Fruit fly (Drosophila melanogaster) whole organism, embryonic: Measurements from ENCODE around the gene CG17127.
A peak's percentile ranks its signal among the peaks of the same experiment; 100 is the strongest.

Experiments
- ATbp ChIP-seq: fragments of 200-800 bp; sonication (Bioruptor generic); optimal IDR thresholded peaks from 2 replicates; lab custom pipeline; 2017; ENCODE audit warnings: missing biosample characterization, mild to moderate bottlenecking, missing genetic modification characterization, missing genetic modification reagents
- Aef1 ChIP-seq: fragments of 200-800 bp; sonication (Bioruptor generic); IDR thresholded peaks from 3 replicates; pipeline ENCODE4 v1.3.6; 2022; ENCODE audit warnings: missing biosample characterization, missing genetic modification characterization
- Bdp1 ChIP-seq: fragments of 200-800 bp; sonication (Bioruptor generic); optimal IDR thresholded peaks from 3 replicates; lab custom pipeline; 2016; ENCODE audit warnings: missing biosample characterization, missing genetic modification characterization
- CG12769 ChIP-seq: fragments of 200-800 bp; sonication (Bioruptor generic); optimal IDR thresholded peaks from 2 replicates; lab custom pipeline; 2019; ENCODE audit warnings: missing biosample characterization, mild to moderate bottlenecking, missing genetic modification characterization, moderate library complexity
- CG13296 ChIP-seq: fragments of 200-800 bp; sonication (Bioruptor generic); optimal IDR thresholded peaks from 3 replicates; lab custom pipeline; 2018; ENCODE audit warnings: missing biosample characterization, mild to moderate bottlenecking, missing genetic modification characterization
- CG15269 ChIP-seq: fragments of 200-800 bp; sonication (Bioruptor generic); optimal IDR thresholded peaks from 2 replicates; lab custom pipeline; 2018; ENCODE audit warnings: missing biosample characterization, mild to moderate bottlenecking, missing genetic modification characterization, moderate library complexity
- CG1603 ChIP-seq: fragments of 200-800 bp; sonication (Bioruptor generic); optimal IDR thresholded peaks from 2 replicates; lab custom pipeline; 2019; ENCODE audit warnings: missing biosample characterization, mild to moderate bottlenecking, missing genetic modification characterization, moderate library complexity
- CG17568 ChIP-seq: fragments of 200-800 bp; sonication (Bioruptor generic); optimal IDR thresholded peaks from 2 replicates; lab custom pipeline; 2018; ENCODE audit warnings: missing biosample characterization, mild to moderate bottlenecking, missing genetic modification characterization, moderate library complexity
- CG1792 ChIP-seq: fragments of 200-800 bp; sonication (Bioruptor generic); optimal IDR thresholded peaks from 2 replicates; lab custom pipeline; 2016; ENCODE audit warnings: missing biosample characterization, missing genetic modification characterization
- CG18599 ChIP-seq: fragments of 200-800 bp; sonication (Bioruptor generic); optimal IDR thresholded peaks from 3 replicates; lab custom pipeline; 2017; ENCODE audit warnings: missing biosample characterization, missing genetic modification characterization, mild to moderate bottlenecking, moderate library complexity, missing genetic modification reagents
- CG31365 ChIP-seq: fragments of 200-800 bp; sonication (Bioruptor generic); optimal IDR thresholded peaks from 2 replicates; lab custom pipeline; 2018; ENCODE audit warnings: missing biosample characterization, mild to moderate bottlenecking, missing genetic modification characterization
- CG32767 ChIP-seq: fragments of 200-800 bp; sonication (Bioruptor generic); IDR thresholded peaks from 2 replicates; pipeline ENCODE4 v1.3.6; 2022; ENCODE audit warnings: missing biosample characterization, missing genetic modification characterization
- CG3281 ChIP-seq: fragments of 200-800 bp; sonication (Bioruptor generic); optimal IDR thresholded peaks from 3 replicates; lab custom pipeline; 2017; ENCODE audit warnings: missing biosample characterization, mild to moderate bottlenecking, missing genetic modification characterization
- CG3407 ChIP-seq: fragments of 200-800 bp; sonication (Bioruptor generic); optimal IDR thresholded peaks from 2 replicates; lab custom pipeline; 2018; ENCODE audit warnings: missing biosample characterization, mild to moderate bottlenecking, missing genetic modification characterization
- CG34224 ChIP-seq: fragments of 200-800 bp; sonication (Bioruptor generic); IDR thresholded peaks from 3 replicates; pipeline ENCODE4 v1.3.6; 2022; ENCODE audit warnings: missing biosample characterization, missing genetic modification characterization; ENCODE audit not compliant: partially characterized antibody
- CG4328 ChIP-seq: fragments of 200-800 bp; sonication (Bioruptor generic); optimal IDR thresholded peaks from 3 replicates; lab custom pipeline; 2017; ENCODE audit warnings: missing biosample characterization, missing genetic modification reagents, missing genetic modification characterization
- CG6813 ChIP-seq: fragments of 200-800 bp; sonication (Bioruptor generic); optimal IDR thresholded peaks from 2 replicates; lab custom pipeline; 2017; ENCODE audit warnings: missing biosample characterization, missing genetic modification characterization, mild to moderate bottlenecking, moderate library complexity, missing genetic modification reagents
- CG7928 ChIP-seq: fragments of 200-800 bp; sonication (Bioruptor generic); optimal IDR thresholded peaks from 2 replicates; lab custom pipeline; 2017; ENCODE audit warnings: missing biosample characterization, mild to moderate bottlenecking, missing genetic modification characterization
- CG8290 ChIP-seq, 3 experiments: fragments of 200-800 bp; sonication (Bioruptor generic); optimal IDR thresholded peaks; 2 replicates each; lab custom pipeline; 2016 to 2019; ENCODE audit warnings: missing biosample characterization in 3 of 3, missing genetic modification characterization in 3 of 3, mild to moderate bottlenecking in 2 of 3, moderate library complexity in 1 of 3
- CG9797 ChIP-seq: fragments of 200-800 bp; sonication (Bioruptor generic); optimal IDR thresholded peaks from 3 replicates; lab custom pipeline; 2018; ENCODE audit warnings: missing biosample characterization, mild to moderate bottlenecking, missing genetic modification characterization
- CTCF ChIP-seq: fragments of 200-800 bp; sonication (Bioruptor generic); optimal IDR thresholded peaks from 2 replicates; lab custom pipeline; 2017; ENCODE audit warnings: missing biosample characterization, mild to moderate bottlenecking, missing genetic modification characterization, moderate library complexity
- CkIIα-i1 ChIP-seq: fragments of 200-800 bp; sonication (Bioruptor generic); IDR thresholded peaks from 2 replicates; pipeline ENCODE4 v1.3.6; 2022; ENCODE audit warnings: missing biosample characterization, missing genetic modification characterization
- D19B ChIP-seq: fragments of 200-800 bp; sonication (Bioruptor generic); optimal IDR thresholded peaks from 2 replicates; lab custom pipeline; 2017; ENCODE audit warnings: missing biosample characterization, mild to moderate bottlenecking, missing genetic modification characterization
- Dip3 ChIP-seq: fragments of 200-800 bp; sonication (Bioruptor generic); optimal IDR thresholded peaks from 3 replicates; lab custom pipeline; 2016; ENCODE audit warnings: missing biosample characterization, missing genetic modification characterization
- H15 ChIP-seq: fragments of 200-800 bp; sonication (Bioruptor generic); IDR thresholded peaks from 3 replicates; pipeline ENCODE4 v1.3.6; 2022; ENCODE audit warnings: missing biosample characterization, missing genetic modification characterization
- HLHmδ ChIP-seq: fragments of 200-800 bp; sonication (Bioruptor generic); optimal IDR thresholded peaks from 2 replicates; lab custom pipeline; 2018; ENCODE audit warnings: missing biosample characterization, mild to moderate bottlenecking, missing genetic modification characterization, moderate library complexity
- Max ChIP-seq: fragments of 200-800 bp; sonication (Bioruptor generic); optimal IDR thresholded peaks from 2 replicates; lab custom pipeline; 2016; ENCODE audit warnings: missing biosample characterization, mild to moderate bottlenecking, missing genetic modification characterization
- NC2α ChIP-seq: fragments of 200-800 bp; sonication (Bioruptor generic); optimal IDR thresholded peaks from 2 replicates; lab custom pipeline; 2016; ENCODE audit warnings: missing biosample characterization, missing genetic modification characterization
- Neu2 ChIP-seq: fragments of 200-800 bp; sonication (Bioruptor generic); optimal IDR thresholded peaks from 3 replicates; lab custom pipeline; 2016; ENCODE audit warnings: missing biosample characterization, missing genetic modification characterization, borderline replicate concordance
- Oaz ChIP-seq: fragments of 200-800 bp; sonication (Bioruptor generic); IDR thresholded peaks from 2 replicates; pipeline ENCODE4 v1.3.6; 2022; ENCODE audit warnings: missing biosample characterization, missing genetic modification characterization
- Rfx ChIP-seq: fragments of 200-800 bp; sonication (Bioruptor generic); IDR thresholded peaks from 2 replicates; pipeline ENCODE4 v1.3.6; 2022; ENCODE audit warnings: missing biosample characterization, missing genetic modification characterization
- Spps ChIP-seq: fragments of 200-800 bp; sonication (Bioruptor generic); optimal IDR thresholded peaks from 2 replicates; lab custom pipeline; 2018; ENCODE audit warnings: missing biosample characterization, mild to moderate bottlenecking, missing genetic modification characterization
- Sry-δ ChIP-seq: fragments of 200-800 bp; sonication (Bioruptor generic); optimal IDR thresholded peaks from 2 replicates; lab custom pipeline; 2016; ENCODE audit warnings: missing biosample characterization, missing genetic modification characterization
- Vsx1 ChIP-seq: fragments of 200-800 bp; sonication (Bioruptor generic); optimal IDR thresholded peaks from 2 replicates; lab custom pipeline; 2017; ENCODE audit warnings: missing biosample characterization, mild to moderate bottlenecking, missing genetic modification characterization, missing genetic modification reagents
- Xrp1 ChIP-seq: fragments of 200-800 bp; sonication (Bioruptor generic); IDR thresholded peaks from 2 replicates; pipeline ENCODE4 v1.3.6; 2022; ENCODE audit warnings: missing biosample characterization, missing genetic modification characterization
- ara ChIP-seq: fragments of 200-800 bp; sonication (Bioruptor generic); IDR thresholded peaks from 2 replicates; pipeline ENCODE4 v1.3.6; 2022; ENCODE audit warnings: missing biosample characterization, missing genetic modification characterization
- br ChIP-seq: fragments of >200 bp; optimal IDR thresholded peaks from 2 replicates; lab custom pipeline; 2017
- cg ChIP-seq: fragments of 200-800 bp; sonication (Bioruptor generic); optimal IDR thresholded peaks from 3 replicates; lab custom pipeline; 2019; ENCODE audit warnings: missing biosample characterization, mild to moderate bottlenecking, missing genetic modification characterization, moderate library complexity
- chn ChIP-seq: fragments of 200-800 bp; sonication (Bioruptor generic); optimal IDR thresholded peaks from 2 replicates; lab custom pipeline; 2016; ENCODE audit warnings: missing biosample characterization, missing genetic modification characterization
- fd3F ChIP-seq: fragments of 200-800 bp; sonication (Bioruptor generic); optimal IDR thresholded peaks from 2 replicates; lab custom pipeline; 2018; ENCODE audit warnings: missing biosample characterization, mild to moderate bottlenecking, missing genetic modification characterization, moderate library complexity
- ftz-f1 ChIP-seq: fragments of 200-800 bp; sonication (Bioruptor generic); optimal IDR thresholded peaks from 2 replicates; lab custom pipeline; 2016; ENCODE audit warnings: missing biosample characterization, missing genetic modification characterization
- jumu ChIP-seq: fragments of 200-800 bp; sonication (Bioruptor generic); optimal IDR thresholded peaks from 3 replicates; lab custom pipeline; 2016; ENCODE audit warnings: missing biosample characterization, missing genetic modification characterization
- lab ChIP-seq: fragments of 200-800 bp; sonication (Bioruptor generic); optimal IDR thresholded peaks from 3 replicates; lab custom pipeline; 2017; ENCODE audit warnings: missing biosample characterization, missing genetic modification characterization, mild to moderate bottlenecking, moderate library complexity, missing genetic modification reagents
- otp ChIP-seq: fragments of 200-800 bp; sonication (Bioruptor generic); IDR thresholded peaks from 3 replicates; pipeline ENCODE4, ENCODE4 v1.3.6; 2022; ENCODE audit warnings: missing biosample characterization, missing genetic modification characterization
- pan ChIP-seq, 4 experiments: fragments of >200 bp in 3 of 4; fragments of 200-800 bp in 1 of 4; sonication (Bioruptor generic) in 1 of 4; optimal IDR thresholded peaks in 3 of 4; IDR thresholded peaks in 1 of 4; 2 replicates each; pipeline versions ENCODE4 v1.3.6 to Lab custom; 2017 to 2022; ENCODE audit warnings: missing biosample characterization in 2 of 4, missing genetic modification characterization in 2 of 4, mixed read lengths in 1 of 4
- repo ChIP-seq: fragments of 200-800 bp; sonication (Bioruptor generic); optimal IDR thresholded peaks from 2 replicates; lab custom pipeline; 2016; ENCODE audit warnings: missing biosample characterization, missing genetic modification characterization
- schlank ChIP-seq: fragments of 200-800 bp; sonication (Bioruptor generic); optimal IDR thresholded peaks from 2 replicates; lab custom pipeline; 2018; ENCODE audit warnings: missing biosample characterization, mild to moderate bottlenecking, missing genetic modification characterization
- seq ChIP-seq: fragments of 200-800 bp; sonication (Bioruptor generic); IDR thresholded peaks from 2 replicates; pipeline ENCODE4 v1.3.6; 2022; ENCODE audit warnings: missing biosample characterization, missing genetic modification characterization
- slbo ChIP-seq: fragments of 200-800 bp; sonication (Bioruptor generic); IDR thresholded peaks from 2 replicates; pipeline ENCODE4 v1.3.6; 2022; ENCODE audit warnings: missing biosample characterization, missing genetic modification characterization
- so ChIP-seq: fragments of 200-800 bp; sonication (Bioruptor generic); IDR thresholded peaks from 3 replicates; pipeline ENCODE4 v1.3.6; 2022; ENCODE audit warnings: missing biosample characterization, missing genetic modification characterization

The CG17127 gene

dm6 chr2L:10754599-10754998 is 16.1 kb upstream of the CG17127 start (continued):
- TF ChIP-seq pan (optimal IDR thresholded peaks at IDR 0.05; lab: Kevin White, UChicago): no peak
- TF ChIP-seq pan (GFP tag; optimal IDR thresholded peaks at IDR 0.05 in 1 of 2, IDR thresholded peaks at IDR 0.05 in 1 of 2): peak in 1 of 2 experiments; percentile 27
- peak; percentile 27 for TF ChIP-seq CG13296 (GFP tag; lab: Kevin White, UChicago)
- TF ChIP-seq CG1792 (GFP tag; lab: Kevin White, UChicago): no peak
- no peak for TF ChIP-seq Max (GFP tag; lab: Kevin White, UChicago)
- TF ChIP-seq Bdp1 (GFP tag; lab: Kevin White, UChicago): no peak
- TF ChIP-seq slbo (GFP tag; lab: Robert Waterston, UW): peak; percentile 25; the same call in 1 of the 2 replicates
- peak; percentile 50 for TF ChIP-seq Vsx1 (GFP tag; lab: Kevin White, UChicago)
- TF ChIP-seq CG4328 (GFP tag; lab: Kevin White, UChicago): no peak
- peak; percentile 31 for TF ChIP-seq CG17568 (GFP tag; lab: Kevin White, UChicago)
- no peak for TF ChIP-seq Aef1 (GFP tag; lab: Robert Waterston, UW)
- TF ChIP-seq CG34224 (GFP tag; lab: Robert Waterston, UW): no peak
- 0 out of 3 replicates have a peak, but pooled peaks have one; percentile 11 for TF ChIP-seq so (GFP tag; lab: Robert Waterston, UW)
- TF ChIP-seq Rfx (GFP tag; lab: Robert Waterston, UW): peak; percentile 27; the same call in 1 of the 2 replicates
- TF ChIP-seq CG6813: peak; percentile 20
- no peak for TF ChIP-seq CG32767
- TF ChIP-seq Oaz (GFP tag; lab: Robert Waterston, UW): no peak
- peak; percentile 24; the same call in 1 of the 2 replicates for TF ChIP-seq seq (GFP tag; lab: Robert Waterston, UW)
- TF ChIP-seq D19B: no peak
- TF ChIP-seq fd3F (GFP tag; lab: Kevin White, UChicago): peak; percentile 11
- TF ChIP-seq CG1603 (tag; lab: Kevin White, UChicago): peak; percentile 30
- no peak for TF ChIP-seq CTCF (GFP tag; lab: Kevin White, UChicago)
- TF ChIP-seq CG8290 (GFP tag; optimal IDR thresholded peaks at IDR 0.05; lab: Kevin White, UChicago): no peak
- TF ChIP-seq CG8290 (tag; optimal IDR thresholded peaks at IDR 0.05; lab: Kevin White, UChicago): peak in 1 of 2 experiments; percentile 22
- no peak for TF ChIP-seq NC2α (GFP tag; lab: Kevin White, UChicago)
- TF ChIP-seq CG12769 (tag; lab: Kevin White, UChicago): peak; percentile 42
- TF ChIP-seq H15 (GFP tag; lab: Robert Waterston, UW): no peak
- no peak for TF ChIP-seq chn (GFP tag; lab: Kevin White, UChicago)
- no peak for TF ChIP-seq CkIIα-i1 (GFP tag; lab: Robert Waterston, UW)
- TF ChIP-seq CG3281: peak; percentile 25
- TF ChIP-seq CG9797 (GFP tag; lab: Kevin White, UChicago): no peak
- peak; percentile 1 for TF ChIP-seq CG18599 (GFP tag; lab: Kevin White, UChicago)
- peak; percentile 29 for TF ChIP-seq ATbp (GFP tag; lab: Kevin White, UChicago)
- TF ChIP-seq br: no peak
- peak; percentile 50 for TF ChIP-seq lab
- TF ChIP-seq CG31365 (tag; lab: Kevin White, UChicago): no peak
- TF ChIP-seq CG15269 (tag; lab: Kevin White, UChicago): no peak
- no peak for TF ChIP-seq ftz-f1 (GFP tag; lab: Kevin White, UChicago)
- no peak for TF ChIP-seq repo (GFP tag; lab: Kevin White, UChicago)
- no peak for TF ChIP-seq Neu2
- 0 out of 2 replicates have a peak, but pooled peaks have one; percentile 18 for TF ChIP-seq Xrp1
- no peak for TF ChIP-seq jumu (GFP tag; lab: Kevin White, UChicago)
- TF ChIP-seq otp (GFP tag; lab: Robert Waterston, UW): 0 out of 3 replicates have a peak, but pooled peaks have one; percentile 8
- TF ChIP-seq HLHmδ (GFP tag; lab: Kevin White, UChicago): no peak
- TF ChIP-seq Dip3 (GFP tag; lab: Kevin White, UChicago): no peak
- peak; percentile 25 for TF ChIP-seq CG3407 (GFP tag; lab: Kevin White, UChicago)
- no peak for TF ChIP-seq CG7928 (GFP tag; lab: Kevin White, UChicago)
- no peak for TF ChIP-seq cg (GFP tag; lab: Kevin White, UChicago)
- no peak for TF ChIP-seq Spps
- 0 out of 2 replicates have a peak, but pooled peaks have one; percentile 7 for TF ChIP-seq ara (GFP tag; lab: Robert Waterston, UW)
- TF ChIP-seq Sry-δ: no peak
- TF ChIP-seq schlank (tag; lab: Kevin White, UChicago): no peak
